Worm (Caenorhabditis elegans) whole organism, young adult: ENCODE measurements around the gene Y41C4A.6.
A peak's percentile ranks its signal among the peaks of the same experiment; 100 is the strongest.

ENCODE experiments used
- B0035.1 ChIP-seq: sonication (generic microtip); optimal IDR thresholded peaks from 2 replicates; lab custom pipeline; 2016; ENCODE audit warnings: missing genetic modification characterization, mild to moderate bottlenecking, missing compliant biosample characterization, missing genotype, missing genetic modification reagents
- B0261.1 ChIP-seq: sonication (generic microtip); optimal IDR thresholded peaks from 2 replicates; lab custom pipeline; 2016; ENCODE audit warnings: mild to moderate bottlenecking, missing genetic modification characterization, moderate library complexity, missing compliant biosample characterization
- C06A6.2 ChIP-seq: fragments of 200-800 bp; sonication (Bioruptor generic); conservative IDR thresholded peaks from 2 replicates; pipeline ENCODE4 v1.3.6; 2022; ENCODE audit warnings: missing genetic modification characterization, missing compliant biosample characterization
- C17E4.6 ChIP-seq: fragments of 200-800 bp; sonication (Bioruptor generic); IDR thresholded peaks from 2 replicates; pipeline ENCODE4 v1.3.6; 2022; ENCODE audit warnings: missing genetic modification reagents, missing genetic modification characterization, missing compliant biosample characterization
- D2030.7 ChIP-seq: fragments of 200-800 bp; sonication (Bioruptor generic); IDR thresholded peaks from 2 replicates; pipeline ENCODE4 v1.3.6; 2022; ENCODE audit warnings: missing genetic modification reagents, missing genetic modification characterization, missing compliant biosample characterization
- F22D6.2 ChIP-seq: sonication (generic microtip); optimal IDR thresholded peaks from 2 replicates; lab custom pipeline; 2016; ENCODE audit warnings: mild to moderate bottlenecking, missing genetic modification characterization, missing compliant biosample characterization
- F57C9.4 ChIP-seq: sonication (generic microtip); optimal IDR thresholded peaks from 2 replicates; lab custom pipeline; 2017; ENCODE audit warnings: mild to moderate bottlenecking, missing genetic modification characterization, missing compliant biosample characterization
- T26A5.8 ChIP-seq: sonication (generic microtip); optimal IDR thresholded peaks from 2 replicates; lab custom pipeline; 2016; ENCODE audit warnings: missing genetic modification characterization, missing compliant biosample characterization
- Y53F4B.3 ChIP-seq: fragments of 200-800 bp; sonication (Bioruptor generic); IDR thresholded peaks from 2 replicates; pipeline ENCODE4 v1.3.6; 2022; ENCODE audit warnings: missing genetic modification reagents, missing genetic modification characterization, missing compliant biosample characterization
- Y53G8AR.9 ChIP-seq: fragments of 200-800 bp; sonication (Bioruptor generic); conservative IDR thresholded peaks from 2 replicates; pipeline ENCODE4 v1.3.6; 2022; ENCODE audit warnings: missing genetic modification reagents, missing genetic modification characterization, missing compliant biosample characterization
- Y79H2A.3 ChIP-seq: fragments of 200-800 bp; sonication (Bioruptor generic); conservative IDR thresholded peaks from 2 replicates; pipeline ENCODE4 v1.3.6; 2022; ENCODE audit warnings: missing genetic modification reagents, missing genetic modification characterization, missing compliant biosample characterization
- Y95B8A.8 ChIP-seq: fragments of 200-800 bp; sonication (Bioruptor generic); IDR thresholded peaks from 2 replicates; pipeline ENCODE4 v1.3.6; 2022; ENCODE audit warnings: missing genetic modification reagents, missing genetic modification characterization, missing compliant biosample characterization
- atf-7 ChIP-seq: sonication (generic microtip); optimal IDR thresholded peaks from 2 replicates; lab custom pipeline; 2017; ENCODE audit warnings: mild to moderate bottlenecking, missing genetic modification characterization, missing compliant biosample characterization
- athp-1 ChIP-seq: sonication (generic microtip); optimal IDR thresholded peaks from 2 replicates; lab custom pipeline; 2017; ENCODE audit warnings: mild to moderate bottlenecking, missing genetic modification characterization, missing compliant biosample characterization
- attf-6 ChIP-seq: fragments of 200-800 bp; sonication (Bioruptor generic); IDR thresholded peaks from 2 replicates; pipeline ENCODE4 v1.3.6; 2022; ENCODE audit warnings: missing genetic modification reagents, missing genetic modification characterization, missing compliant biosample characterization
- cebp-1 ChIP-seq, 2 experiments: fragments of 200-800 bp in 1 of 2; sonication (Bioruptor generic) in 1 of 2; sonication (generic microtip) in 1 of 2; IDR thresholded peaks in 1 of 2; optimal IDR thresholded peaks in 1 of 2; 2 replicates each; pipeline versions ENCODE4 v1.3.6 to Lab custom; 2017 to 2022; ENCODE audit warnings: missing compliant biosample characterization in 2 of 2, missing genetic modification characterization in 2 of 2, mild to moderate bottlenecking in 1 of 2, missing genetic modification reagents in 1 of 2, moderate library complexity in 1 of 2
- cebp-2 ChIP-seq: fragments of 200-800 bp; sonication (Bioruptor generic); IDR thresholded peaks from 2 replicates; pipeline ENCODE4 v1.3.6; 2022; ENCODE audit warnings: missing genetic modification characterization, missing compliant biosample characterization
- ceh-100 ChIP-seq: fragments of 200-800 bp; sonication (Bioruptor generic); IDR thresholded peaks from 2 replicates; pipeline ENCODE4 v1.3.6; 2022; ENCODE audit warnings: missing genetic modification reagents, missing genetic modification characterization, missing compliant biosample characterization
- ceh-27 ChIP-seq: fragments of 200-800 bp; sonication (Bioruptor generic); optimal IDR thresholded peaks from 2 replicates; lab custom pipeline; 2018; ENCODE audit warnings: mild to moderate bottlenecking, missing genetic modification characterization, moderate library complexity, missing compliant biosample characterization
- ceh-58 ChIP-seq: fragments of 200-800 bp; sonication (Bioruptor generic); IDR thresholded peaks from 2 replicates; pipeline ENCODE4 v1.3.6; 2022; ENCODE audit warnings: missing genetic modification characterization, missing compliant biosample characterization
- die-1 ChIP-seq: sonication (generic microtip); optimal IDR thresholded peaks from 2 replicates; lab custom pipeline; 2016; ENCODE audit warnings: missing genotype, mild to moderate bottlenecking, missing genetic modification characterization, missing compliant biosample characterization
- dox-1 ChIP-seq: fragments of 200-800 bp; sonication (Bioruptor generic); IDR thresholded peaks from 2 replicates; pipeline ENCODE4 v1.3.6; 2022; ENCODE audit warnings: missing genetic modification reagents, missing genetic modification characterization, missing compliant biosample characterization
- dpff-1 ChIP-seq: sonication (generic microtip); optimal IDR thresholded peaks from 2 replicates; lab custom pipeline; 2017; ENCODE audit warnings: mild to moderate bottlenecking, missing genetic modification characterization, missing compliant biosample characterization
- efl-1 ChIP-seq: fragments of 150-350 bp; optimal IDR thresholded peaks from 2 replicates; lab custom pipeline; 2014; ENCODE audit warnings: missing biosample characterization, missing genetic modification reagents, missing genetic modification characterization
- egl-18 ChIP-seq: fragments of 200-800 bp; sonication (Bioruptor generic); IDR thresholded peaks from 2 replicates; pipeline ENCODE4 v1.3.6; 2022; ENCODE audit warnings: missing genetic modification reagents, missing genetic modification characterization, missing compliant biosample characterization
- egl-44 ChIP-seq: fragments of 200-800 bp; sonication (Bioruptor generic); IDR thresholded peaks from 2 replicates; pipeline ENCODE4 v1.3.6; 2022; ENCODE audit warnings: missing genetic modification reagents, missing genetic modification characterization, missing compliant biosample characterization
- ets-4 ChIP-seq: fragments of 200-800 bp; sonication (Bioruptor generic); optimal IDR thresholded peaks from 2 replicates; lab custom pipeline; 2018; ENCODE audit warnings: mild to moderate bottlenecking, missing genetic modification characterization, missing compliant biosample characterization
- fkh-3 ChIP-seq: sonication (generic microtip); optimal IDR thresholded peaks from 2 replicates; lab custom pipeline; 2016; ENCODE audit warnings: mild to moderate bottlenecking, missing genetic modification characterization, missing compliant biosample characterization
- hrde-1 ChIP-seq: sonication (generic microtip); optimal IDR thresholded peaks from 2 replicates; lab custom pipeline; 2016; ENCODE audit warnings: missing genetic modification characterization, mild to moderate bottlenecking, missing compliant biosample characterization, moderate library complexity, missing genotype, missing genetic modification reagents, borderline replicate concordance
- lin-35 ChIP-seq, 3 experiments: fragments of 150-350 bp in 2 of 3; sonication (generic microtip) in 1 of 3; optimal IDR thresholded peaks; 2 replicates each; lab custom pipeline; 2014 to 2018; ENCODE audit warnings: missing biosample characterization in 3 of 3, missing genetic modification characterization in 3 of 3, missing genetic modification reagents in 3 of 3
- lin-40 ChIP-seq: sonication (generic microtip); optimal IDR thresholded peaks from 2 replicates; lab custom pipeline; 2016; ENCODE audit warnings: missing genetic modification characterization, mild to moderate bottlenecking, missing compliant biosample characterization, missing genotype, missing genetic modification reagents
- lsy-27 ChIP-seq: sonication (generic microtip); optimal IDR thresholded peaks from 2 replicates; lab custom pipeline; 2017; ENCODE audit warnings: missing genetic modification characterization, mild to moderate bottlenecking, missing compliant biosample characterization, antibody characterized with exemption, missing genotype, borderline replicate concordance; ENCODE audit not compliant: insufficient read depth
- mcd-1 ChIP-seq: fragments of 200-800 bp; sonication (Bioruptor generic); IDR thresholded peaks from 2 replicates; pipeline ENCODE4 v1.3.6; 2022; ENCODE audit warnings: missing genetic modification reagents, missing genetic modification characterization, missing compliant biosample characterization
- mes-4 ChIP-seq: sonication (generic microtip); optimal IDR thresholded peaks from 2 replicates; lab custom pipeline; 2016; ENCODE audit warnings: missing genotype, missing genetic modification characterization, missing compliant biosample characterization
- mxl-1 ChIP-seq: sonication (generic microtip); optimal IDR thresholded peaks from 2 replicates; lab custom pipeline; 2016; ENCODE audit warnings: missing genetic modification characterization, missing compliant biosample characterization
- nfya-1 ChIP-seq: sonication (generic microtip); optimal IDR thresholded peaks from 2 replicates; lab custom pipeline; 2017; ENCODE audit warnings: antibody characterized with exemption, missing compliant biosample characterization, missing genetic modification characterization, borderline replicate concordance; ENCODE audit not compliant: insufficient read depth
- nfya-2 ChIP-seq: fragments of 200-800 bp; sonication (Bioruptor generic); IDR thresholded peaks from 2 replicates; pipeline ENCODE4 v1.3.6; 2022; ENCODE audit warnings: missing genetic modification reagents, missing genetic modification characterization, missing compliant biosample characterization
- nhr-120 ChIP-seq: fragments of 200-800 bp; sonication (Bioruptor generic); IDR thresholded peaks from 2 replicates; pipeline ENCODE4 v1.3.6; 2022; ENCODE audit warnings: missing genetic modification characterization, missing compliant biosample characterization
- pbrm-1 ChIP-seq: fragments of 200-800 bp; sonication (Bioruptor generic); IDR thresholded peaks from 2 replicates; pipeline ENCODE4 v1.3.6; 2022; ENCODE audit warnings: missing genetic modification reagents, missing genetic modification characterization, missing compliant biosample characterization
- rcor-1 ChIP-seq: fragments of 200-800 bp; sonication (Bioruptor generic); IDR thresholded peaks from 2 replicates; pipeline ENCODE4 v1.3.6; 2022; ENCODE audit warnings: missing genetic modification reagents, missing genetic modification characterization, missing compliant biosample characterization
- repo-1 ChIP-seq: sonication (generic microtip); optimal IDR thresholded peaks from 2 replicates; lab custom pipeline; 2017; ENCODE audit warnings: mild to moderate bottlenecking, missing genetic modification characterization, missing compliant biosample characterization
- sea-2 ChIP-seq: fragments of 200-800 bp; sonication (Bioruptor generic); IDR thresholded peaks from 2 replicates; pipeline ENCODE4 v1.3.6; 2022; ENCODE audit warnings: missing genetic modification characterization, missing compliant biosample characterization
- snpc-1.1 ChIP-seq: sonication (generic microtip); optimal IDR thresholded peaks from 2 replicates; lab custom pipeline; 2017; ENCODE audit warnings: missing genetic modification characterization, mild to moderate bottlenecking, missing compliant biosample characterization, antibody characterized with exemption, moderate library complexity, missing genotype, missing genetic modification reagents; ENCODE audit not compliant: insufficient read depth
- tbx-9 ChIP-seq: sonication (generic microtip); optimal IDR thresholded peaks from 2 replicates; lab custom pipeline; 2016; ENCODE audit warnings: borderline replicate concordance, missing genetic modification characterization, inconsistent platforms, missing compliant biosample characterization
- zfh-2 ChIP-seq: fragments of 200-800 bp; sonication (Bioruptor generic); conservative IDR thresholded peaks from 2 replicates; pipeline ENCODE4 v1.3.6; 2022; ENCODE audit warnings: missing genetic modification reagents, missing genetic modification characterization, missing compliant biosample characterization
- ztf-18 ChIP-seq: sonication (generic microtip); optimal IDR thresholded peaks from 2 replicates; lab custom pipeline; 2016; ENCODE audit warnings: missing genotype, mild to moderate bottlenecking, missing genetic modification characterization, missing compliant biosample characterization
- ztf-22 ChIP-seq: fragments of 200-800 bp; sonication (Bioruptor generic); optimal IDR thresholded peaks from 2 replicates; lab custom pipeline; 2018; ENCODE audit warnings: mild to moderate bottlenecking, missing genetic modification characterization, moderate library complexity, missing compliant biosample characterization
- ztf-26 ChIP-seq: sonication (generic microtip); optimal IDR thresholded peaks from 2 replicates; lab custom pipeline; 2017; ENCODE audit warnings: missing genetic modification characterization, missing compliant biosample characterization
- ztf-3 ChIP-seq: fragments of 200-800 bp; sonication (Bioruptor generic); optimal IDR thresholded peaks from 2 replicates; lab custom pipeline; 2018; ENCODE audit warnings: mild to moderate bottlenecking, missing genetic modification characterization, missing compliant biosample characterization

Gene Y41C4A.6

ce11 chrIII:11689303-11689702 lies 7.1 kb upstream of the Y41C4A.6 start (continued):
- no peak for TF ChIP-seq zfh-2 (GFP tag; lab: Robert Waterston, UW)
- TF ChIP-seq C17E4.6 (GFP tag; lab: Robert Waterston, UW): no peak
- peak; percentile 11 for TF ChIP-seq ztf-22 (GFP tag; lab: Kevin White, UChicago)
- no peak for TF ChIP-seq hrde-1 (tag; lab: Kevin White, UChicago)
- no peak for TF ChIP-seq B0261.1 (tag; lab: Kevin White, UChicago)
- TF ChIP-seq efl-1 (GFP tag; lab: Kevin White, UChicago): no peak
- no peak for TF ChIP-seq die-1 (tag; lab: Kevin White, UChicago)
- no peak for TF ChIP-seq attf-6 (GFP tag; lab: Robert Waterston, UW)
- peak; percentile 9 for TF ChIP-seq ztf-26 (tag; lab: Kevin White, UChicago)
- TF ChIP-seq ceh-100 (GFP tag; lab: Robert Waterston, UW): no peak
- TF ChIP-seq egl-18 (GFP tag; lab: Robert Waterston, UW): no peak
- TF ChIP-seq athp-1 (tag; lab: Kevin White, UChicago): no peak
- TF ChIP-seq dox-1: peak; percentile 44; the same call in 1 of the 2 replicates
- TF ChIP-seq ceh-27 (GFP tag; lab: Kevin White, UChicago): no peak
- TF ChIP-seq sea-2 (GFP tag; lab: Robert Waterston, UW): no peak
- TF ChIP-seq ztf-18 (tag; lab: Kevin White, UChicago): no peak
- no peak for TF ChIP-seq B0035.1
- TF ChIP-seq mcd-1 (GFP tag; lab: Robert Waterston, UW): 0 out of 2 replicates have a peak, but pooled peaks have one; percentile 29
- TF ChIP-seq nfya-2 (GFP tag; lab: Robert Waterston, UW): no peak
- TF ChIP-seq dpff-1 (tag; lab: Kevin White, UChicago): no peak
- no peak for TF ChIP-seq cebp-2 (GFP tag; lab: Robert Waterston, UW)
- TF ChIP-seq T26A5.8: no peak
- peak; percentile 5 for TF ChIP-seq F22D6.2 (tag; lab: Kevin White, UChicago)
- TF ChIP-seq C06A6.2 (GFP tag; lab: Robert Waterston, UW): no peak
- TF ChIP-seq nfya-1 (tag; lab: Kevin White, UChicago): no peak
- no peak for TF ChIP-seq fkh-3 (tag; lab: Kevin White, UChicago)
- TF ChIP-seq lin-35 (GFP tag; optimal IDR thresholded peaks at IDR 0.05; lab: Kevin White, UChicago): peak in 1 of 3 experiments; percentile 10
- TF ChIP-seq snpc-1.1 (tag; lab: Kevin White, UChicago): no peak
- no peak for TF ChIP-seq lsy-27 (tag; lab: Kevin White, UChicago)
- TF ChIP-seq mes-4 (tag; lab: Kevin White, UChicago): no peak
- TF ChIP-seq Y53G8AR.9 (GFP tag; lab: Robert Waterston, UW): no peak
- TF ChIP-seq tbx-9 (tag; lab: Kevin White, UChicago): no peak
- TF ChIP-seq Y53F4B.3 (GFP tag; lab: Robert Waterston, UW): no peak
- TF ChIP-seq nhr-120 (GFP tag; lab: Robert Waterston, UW): no peak
- TF ChIP-seq ceh-58 (GFP tag; lab: Robert Waterston, UW): no peak
- TF ChIP-seq Y95B8A.8: no peak
- TF ChIP-seq repo-1 (tag; lab: Kevin White, UChicago): no peak
- TF ChIP-seq egl-44 (GFP tag; lab: Robert Waterston, UW): no peak
- TF ChIP-seq ets-4 (GFP tag; lab: Kevin White, UChicago): no peak
- TF ChIP-seq ztf-3 (GFP tag; lab: Kevin White, UChicago): peak; percentile 59
- TF ChIP-seq lin-40: peak; percentile 60
- TF ChIP-seq atf-7 (tag; lab: Kevin White, UChicago): peak; percentile 95
- no peak for TF ChIP-seq pbrm-1 (GFP tag; lab: Robert Waterston, UW)
- no peak for TF ChIP-seq Y79H2A.3
- no peak for TF ChIP-seq F57C9.4
- no peak for TF ChIP-seq cebp-1 (GFP tag; IDR thresholded peaks at IDR 0.05; lab: Robert Waterston, UW)
- TF ChIP-seq cebp-1 (tag; optimal IDR thresholded peaks at IDR 0.05; lab: Kevin White, UChicago): peak; percentile 70
- no peak for TF ChIP-seq mxl-1 (tag; lab: Kevin White, UChicago)
- no peak for TF ChIP-seq D2030.7 (GFP tag; lab: Robert Waterston, UW)
- TF ChIP-seq rcor-1: no peak
